Fruit fly (Drosophila melanogaster) ovary, adult (tissue): ENCODE results near the gene CG31510.

Source experiments
- CG17801 ChIP-seq: fragments of 200-800 bp; optimal IDR thresholded peaks from 2 replicates; lab custom pipeline; 2019; ENCODE audit warnings: missing biosample characterization, mild to moderate bottlenecking, missing genetic modification characterization, moderate library complexity; ENCODE audit not compliant: partially characterized antibody

CG31510 gene

DNA sequence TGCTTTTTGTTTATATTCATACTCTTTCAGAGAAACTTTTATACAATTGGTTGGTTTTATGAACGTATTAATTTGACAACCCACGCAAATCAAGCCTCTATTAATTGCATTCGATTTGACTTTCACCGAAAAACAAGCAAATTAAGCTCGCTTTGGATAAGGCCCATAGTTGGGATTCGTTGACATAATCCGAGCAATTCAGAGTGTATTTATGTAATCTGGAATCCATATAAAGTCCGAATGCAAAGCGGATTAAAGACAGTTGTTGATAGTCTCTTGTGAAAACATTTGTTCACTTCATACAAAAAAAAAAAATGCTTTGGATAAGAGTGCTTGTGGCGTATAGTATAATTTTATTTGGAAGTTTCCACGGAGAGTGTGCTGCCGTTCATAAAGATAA, 20.5 kb downstream of the CG31510 start, which contains the start of gene CG45095:
Gene CG45095, plus strand, starts transcription at position 301 of the 400 bp plus-strand sequence.
- TF ChIP-seq CG17801 (GFP tag; lab: Kevin White, UChicago): no peak

DNA sequence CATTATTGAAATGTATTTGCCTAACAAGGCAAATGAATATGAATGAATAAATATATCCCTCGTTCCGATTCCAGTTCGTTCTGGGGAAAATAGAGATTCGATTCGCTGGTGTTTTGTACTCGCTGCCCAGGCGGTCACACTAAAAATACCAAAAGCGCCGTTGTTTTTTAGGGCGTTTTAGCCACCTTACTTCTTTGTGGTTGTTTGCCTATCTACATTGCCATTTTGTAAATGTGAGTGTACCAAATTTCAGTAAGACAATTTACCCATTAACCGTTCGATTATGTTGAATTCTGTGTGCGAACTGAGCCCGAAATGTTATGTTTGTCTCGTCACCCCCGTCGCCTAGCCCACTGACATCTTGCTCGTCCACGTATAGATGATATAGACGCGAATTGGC, 25.2 kb downstream of the CG31510 start, which contains the start of the genes CG33095 and CG33096:
Gene CG33095, plus strand, starts transcription at position 187 of the 400 bp plus-strand sequence.
Gene CG33096, plus strand, starts transcription at position 187 of the 400 bp plus-strand sequence.
- TF ChIP-seq CG17801 (GFP tag; lab: Kevin White, UChicago): peak; percentile 20

DNA sequence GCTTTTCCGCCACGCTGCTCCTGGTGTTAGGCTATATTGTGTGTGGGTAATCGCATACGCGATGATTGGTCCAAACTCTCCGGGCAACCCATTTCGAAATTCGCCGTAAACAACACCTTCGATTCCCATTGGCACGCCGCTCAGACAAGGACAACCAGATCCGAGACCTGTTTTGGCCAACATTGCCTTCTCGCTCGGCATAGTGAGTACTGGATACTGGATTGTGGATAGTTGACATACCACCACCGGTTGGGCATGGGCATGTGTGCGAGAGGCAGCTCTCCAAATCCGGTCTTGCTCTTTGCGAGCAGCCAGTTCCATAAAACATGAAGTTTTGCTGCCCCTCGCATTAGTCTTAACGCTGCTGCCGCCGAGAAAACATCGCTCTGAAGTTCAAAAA, 28.1 kb downstream of the CG31510 start, which contains the start of gene fd96Cb:
Gene fd96Cb, plus strand, starts transcription at position 374 of the 400 bp plus-strand sequence.
- TF ChIP-seq CG17801 (GFP tag; lab: Kevin White, UChicago): no peak

DNA sequence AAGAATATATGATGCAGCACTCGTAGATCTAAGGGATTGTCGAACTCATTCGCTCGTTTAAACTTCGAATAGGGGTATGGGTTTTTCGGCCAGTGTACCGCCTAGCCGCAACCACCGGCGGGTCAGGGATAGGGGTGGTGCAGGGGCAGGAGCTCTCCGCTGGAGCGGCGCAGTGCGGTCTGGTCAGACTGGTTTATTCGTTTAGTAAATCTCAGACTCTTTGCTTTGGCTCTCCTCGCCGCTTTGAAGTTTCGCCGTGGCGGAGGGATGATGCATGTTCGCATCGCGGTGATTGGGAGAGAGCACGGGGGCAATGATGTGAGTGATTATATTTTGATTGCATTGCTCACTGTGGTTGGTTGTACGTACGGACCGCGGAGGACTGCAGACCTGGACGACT, 40.4 kb downstream of the CG31510 start, which contains the start of gene fd96Ca:
Gene fd96Ca, plus strand, starts transcription at position 337 of the 400 bp plus-strand sequence.
- no peak for TF ChIP-seq CG17801 (GFP tag; lab: Kevin White, UChicago)

DNA sequence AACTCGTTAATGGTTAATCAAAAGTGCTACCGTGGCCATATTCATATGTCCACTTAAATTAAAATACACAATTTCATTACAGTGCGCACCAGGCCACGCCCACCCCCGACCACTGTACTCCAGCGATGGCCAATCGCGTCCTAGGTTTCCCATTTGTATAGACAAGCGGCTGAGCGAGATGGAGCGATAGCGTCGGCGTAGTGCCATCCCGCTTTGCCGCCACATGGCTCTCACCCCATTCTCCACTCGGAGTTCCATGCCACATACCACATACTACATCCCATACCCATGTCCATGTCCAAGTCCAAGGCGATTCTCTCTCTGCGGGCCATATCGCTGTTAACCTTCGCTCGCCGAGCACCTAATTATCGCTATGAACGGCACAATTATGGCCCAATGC, 42.3 kb downstream of the CG31510 start:
- no peak for TF ChIP-seq CG17801 (GFP tag; lab: Kevin White, UChicago)

DNA sequence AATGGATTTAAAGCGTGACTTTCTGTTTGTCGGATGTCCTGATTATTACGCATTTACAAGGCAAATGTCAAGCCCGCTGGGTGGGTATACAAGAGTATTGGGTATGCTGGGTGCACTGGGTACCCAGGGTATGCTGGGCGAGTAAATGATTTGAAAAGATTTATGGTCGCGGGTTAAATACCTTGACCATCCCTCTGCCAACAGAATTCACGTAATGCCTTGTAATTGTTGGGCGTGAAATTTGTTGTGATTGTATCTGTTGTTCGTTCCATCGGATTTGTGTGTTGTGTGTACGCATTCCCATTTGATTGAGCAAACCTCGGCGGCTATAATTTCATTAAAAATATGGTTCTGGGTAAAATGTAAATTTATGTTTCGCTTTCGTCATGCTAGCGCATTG, 44.1 kb downstream of the CG31510 start:
- TF ChIP-seq CG17801 (GFP tag; lab: Kevin White, UChicago): no peak

DNA sequence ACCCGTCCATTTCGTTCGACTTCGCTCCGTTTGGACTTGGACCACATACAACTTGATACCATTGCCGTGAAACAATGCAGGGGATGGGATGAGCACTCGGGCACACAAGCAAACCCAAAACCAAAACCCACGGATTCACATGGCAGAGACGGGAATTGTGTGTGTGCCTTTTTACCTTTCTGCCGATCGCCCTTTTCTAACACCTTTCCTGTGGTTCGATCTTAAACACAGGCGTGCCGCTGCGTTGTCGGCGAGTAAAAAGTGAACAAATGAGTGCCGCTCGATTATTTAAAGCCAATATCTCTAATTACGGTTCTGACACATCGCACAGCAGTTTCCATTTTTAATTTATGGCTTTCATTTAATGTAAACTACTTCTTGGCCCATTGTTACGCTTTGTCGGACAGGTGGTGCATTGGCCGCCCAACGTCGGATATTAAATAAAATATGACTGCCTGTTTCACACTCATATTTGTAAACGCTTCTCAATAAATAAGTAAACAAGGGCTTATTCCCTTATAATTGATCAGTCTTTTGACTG, 45.4 kb downstream of the CG31510 start:
- TF ChIP-seq CG17801 (GFP tag; lab: Kevin White, UChicago): no peak

DNA sequence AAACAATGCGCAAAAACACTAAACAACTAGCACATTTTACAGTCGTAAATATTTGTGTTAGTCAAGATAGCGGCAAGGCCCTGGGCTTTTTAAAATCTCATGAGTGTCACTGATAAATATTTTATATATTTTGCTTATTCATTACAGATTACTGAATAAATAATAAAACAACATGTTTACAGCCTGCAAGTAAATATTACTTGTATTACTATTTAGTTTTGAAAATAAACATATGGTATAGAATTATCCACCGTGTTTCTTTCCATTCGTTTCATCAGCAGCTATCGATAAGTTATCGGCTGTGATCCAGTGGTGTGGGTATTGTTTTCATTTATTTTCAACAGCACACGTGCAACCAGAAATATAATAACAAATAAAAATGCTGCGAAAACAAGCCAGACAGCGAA, 48.2 kb downstream of the CG31510 start, which contains the start of the genes shams and CG11920:
Gene shams, minus strand, starts transcription at position 50 of the 407 bp plus-strand sequence.
Gene CG11920, plus strand, starts transcription at position 320 of the 407 bp plus-strand sequence.
- peak; percentile 23 for TF ChIP-seq CG17801 (GFP tag; lab: Kevin White, UChicago)

DNA sequence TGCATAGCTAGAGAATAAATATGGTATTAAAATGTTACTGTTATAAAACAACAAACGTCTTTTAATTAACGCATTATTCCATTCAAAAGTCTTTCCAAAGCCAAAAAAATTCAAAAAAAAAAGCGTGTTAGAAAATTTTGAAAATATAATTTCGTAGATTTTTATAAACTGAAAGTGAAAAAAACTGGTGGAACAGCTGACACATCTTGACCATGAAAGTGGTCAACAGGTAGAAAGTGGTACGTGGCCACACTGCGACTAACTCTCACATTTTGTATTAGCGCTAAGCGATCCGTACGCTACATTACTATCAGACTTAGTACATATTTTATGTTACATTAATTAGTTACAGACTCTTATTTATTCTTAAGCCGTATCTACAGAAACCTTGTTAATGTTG, 51.8 kb downstream of the CG31510 start, which contains the start of gene CG11836:
Gene CG11836, plus strand, starts transcription at position 256 of the 400 bp plus-strand sequence.
- TF ChIP-seq CG17801 (GFP tag; lab: Kevin White, UChicago): no peak

DNA sequence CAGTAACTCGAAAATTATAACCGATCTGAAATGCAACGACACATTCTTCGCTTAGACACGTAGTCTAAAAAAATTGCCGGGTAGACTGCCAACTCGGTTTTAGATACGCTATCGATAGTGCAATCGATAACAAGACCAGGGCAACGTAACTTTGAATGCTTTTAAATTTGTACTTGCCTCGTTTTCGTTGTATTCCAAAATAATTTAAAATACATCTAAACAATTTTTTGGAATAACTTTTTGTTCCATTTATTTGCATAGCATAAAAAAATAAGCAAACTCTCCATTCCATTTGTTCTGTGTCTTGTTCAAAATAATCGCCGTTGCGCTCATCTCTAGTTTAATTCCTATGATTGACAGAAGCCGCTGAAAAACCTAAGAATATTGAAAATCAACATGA, 53.2 kb downstream of the CG31510 start, which contains the start of the genes Stt3B and CG11839:
Gene Stt3B, minus strand, starts transcription at position 69 of the 400 bp plus-strand sequence.
Gene CG11839, plus strand, starts transcription at position 359 of the 400 bp plus-strand sequence.
- peak; percentile 77 for TF ChIP-seq CG17801 (GFP tag; lab: Kevin White, UChicago)
